Fruit fly (Drosophila melanogaster) whole organism, embryonic: ENCODE measurements around the gene CG14958.
A peak's percentile ranks its signal among the peaks of the same experiment; 100 is the strongest.

Source experiments
- ATbp ChIP-seq: fragments of 200-800 bp; sonication (Bioruptor generic); optimal IDR thresholded peaks from 2 replicates; lab custom pipeline; 2017; ENCODE audit warnings: missing biosample characterization, mild to moderate bottlenecking, missing genetic modification characterization, missing genetic modification reagents
- Asciz ChIP-seq: fragments of 200-800 bp; sonication (Bioruptor generic); optimal IDR thresholded peaks from 2 replicates; lab custom pipeline; 2017; ENCODE audit warnings: missing biosample characterization, mild to moderate bottlenecking, missing genetic modification characterization, missing genetic modification reagents
- Bteb2 ChIP-seq: fragments of 200-800 bp; sonication (Bioruptor generic); optimal IDR thresholded peaks from 2 replicates; lab custom pipeline; 2016; ENCODE audit warnings: missing biosample characterization, missing genetic modification characterization
- CG10431 ChIP-seq: fragments of 200-800 bp; sonication (Bioruptor generic); optimal IDR thresholded peaks from 3 replicates; lab custom pipeline; 2018; ENCODE audit warnings: missing biosample characterization, mild to moderate bottlenecking, missing genetic modification characterization
- CG11504 ChIP-seq: fragments of 200-800 bp; sonication (Bioruptor generic); optimal IDR thresholded peaks from 3 replicates; lab custom pipeline; 2019; ENCODE audit warnings: missing biosample characterization, mild to moderate bottlenecking, missing genetic modification characterization, moderate library complexity
- CG12219 ChIP-seq: fragments of 200-800 bp; sonication (Bioruptor generic); optimal IDR thresholded peaks from 3 replicates; lab custom pipeline; 2018; ENCODE audit warnings: missing biosample characterization, mild to moderate bottlenecking, missing genetic modification characterization
- CG16815 ChIP-seq: fragments of 200-800 bp; sonication (Bioruptor generic); optimal IDR thresholded peaks from 3 replicates; lab custom pipeline; 2017; ENCODE audit warnings: missing biosample characterization, mild to moderate bottlenecking, missing genetic modification characterization
- CG17359 ChIP-seq: fragments of 200-800 bp; sonication (Bioruptor generic); optimal IDR thresholded peaks from 3 replicates; lab custom pipeline; 2018; ENCODE audit warnings: missing biosample characterization, mild to moderate bottlenecking, missing genetic modification characterization, moderate library complexity
- CG18619 ChIP-seq: fragments of 200-800 bp; sonication (Bioruptor generic); optimal IDR thresholded peaks from 3 replicates; lab custom pipeline; 2017; ENCODE audit warnings: missing biosample characterization, mild to moderate bottlenecking, missing genetic modification characterization
- CG2199 ChIP-seq: fragments of 200-800 bp; sonication (Bioruptor generic); IDR thresholded peaks from 3 replicates; pipeline ENCODE4 v1.3.6; 2022; ENCODE audit warnings: missing biosample characterization, missing genetic modification characterization
- CG2889 ChIP-seq: fragments of 200-800 bp; sonication (Bioruptor generic); IDR thresholded peaks from 3 replicates; pipeline ENCODE4 v1.3.6; 2022; ENCODE audit warnings: missing biosample characterization, missing genetic modification characterization
- CG32532 ChIP-seq: fragments of 200-800 bp; sonication (Bioruptor generic); IDR thresholded peaks from 2 replicates; pipeline ENCODE4 v1.3.6; 2022; ENCODE audit warnings: missing biosample characterization, missing genetic modification characterization
- CG3838 ChIP-seq: fragments of 200-800 bp; sonication (Bioruptor generic); optimal IDR thresholded peaks from 3 replicates; lab custom pipeline; 2016; ENCODE audit warnings: missing biosample characterization, missing genetic modification characterization
- CG4360 ChIP-seq: fragments of 200-800 bp; sonication (Bioruptor generic); IDR thresholded peaks from 2 replicates; pipeline ENCODE4 v1.3.6; 2022; ENCODE audit warnings: missing biosample characterization, missing genetic modification characterization
- CG4404 ChIP-seq: fragments of 200-800 bp; sonication (Bioruptor generic); IDR thresholded peaks from 2 replicates; pipeline ENCODE4 v1.3.6; 2022; ENCODE audit warnings: missing biosample characterization, missing genetic modification characterization
- CG6689 ChIP-seq: fragments of 200-800 bp; sonication (Bioruptor generic); IDR thresholded peaks from 2 replicates; pipeline ENCODE4 v1.3.6; 2022; ENCODE audit warnings: missing biosample characterization, missing genetic modification characterization
- CG6813 ChIP-seq: fragments of 200-800 bp; sonication (Bioruptor generic); optimal IDR thresholded peaks from 2 replicates; lab custom pipeline; 2017; ENCODE audit warnings: missing biosample characterization, missing genetic modification characterization, mild to moderate bottlenecking, moderate library complexity, missing genetic modification reagents
- CG7987 ChIP-seq: fragments of 200-800 bp; sonication (Bioruptor generic); optimal IDR thresholded peaks from 2 replicates; lab custom pipeline; 2018; ENCODE audit warnings: missing biosample characterization, mild to moderate bottlenecking, missing genetic modification characterization, moderate library complexity
- CG8944 ChIP-seq: fragments of 200-800 bp; sonication (Bioruptor generic); optimal IDR thresholded peaks from 3 replicates; lab custom pipeline; 2016; ENCODE audit warnings: missing biosample characterization, missing genetic modification characterization
- CG9727 ChIP-seq: fragments of 200-800 bp; sonication (Bioruptor generic); optimal IDR thresholded peaks from 3 replicates; lab custom pipeline; 2017; ENCODE audit warnings: missing biosample characterization, mild to moderate bottlenecking, missing genetic modification characterization
- CG9817 ChIP-seq: fragments of 200-800 bp; sonication (Bioruptor generic); optimal IDR thresholded peaks from 2 replicates; lab custom pipeline; 2018; ENCODE audit warnings: missing biosample characterization, mild to moderate bottlenecking, missing genetic modification characterization, moderate library complexity
- Camta ChIP-seq: fragments of 200-800 bp; sonication (Bioruptor generic); optimal IDR thresholded peaks from 2 replicates; lab custom pipeline; 2016; ENCODE audit warnings: missing biosample characterization, missing genetic modification characterization
- CoRest ChIP-seq: fragments of 200-800 bp; sonication (Bioruptor generic); optimal IDR thresholded peaks from 3 replicates; lab custom pipeline; 2018; ENCODE audit warnings: missing biosample characterization, mild to moderate bottlenecking, missing genetic modification characterization, moderate library complexity
- Deaf1 ChIP-seq: fragments of 200-800 bp; optimal IDR thresholded peaks from 3 replicates; lab custom pipeline; 2019; ENCODE audit warnings: missing biosample characterization, mild to moderate bottlenecking, missing genetic modification characterization, moderate library complexity
- Dek ChIP-seq: fragments of 200-800 bp; sonication (Bioruptor generic); optimal IDR thresholded peaks from 3 replicates; lab custom pipeline; 2019; ENCODE audit warnings: missing biosample characterization, mild to moderate bottlenecking, missing genetic modification characterization, moderate library complexity
- Dp ChIP-seq: fragments of 200-800 bp; sonication (Bioruptor generic); optimal IDR thresholded peaks from 2 replicates; lab custom pipeline; 2018; ENCODE audit warnings: missing biosample characterization, mild to moderate bottlenecking, missing genetic modification characterization, moderate library complexity
- E2f1 ChIP-seq: fragments of 200-800 bp; sonication (Bioruptor generic); IDR thresholded peaks from 2 replicates; pipeline ENCODE4 v1.3.6; 2022; ENCODE audit warnings: missing biosample characterization, missing genetic modification characterization
- H15 ChIP-seq: fragments of 200-800 bp; sonication (Bioruptor generic); IDR thresholded peaks from 3 replicates; pipeline ENCODE4 v1.3.6; 2022; ENCODE audit warnings: missing biosample characterization, missing genetic modification characterization
- Hr78 ChIP-seq, 2 experiments: fragments of 200-800 bp in 1 of 2; fragments of >200 bp in 1 of 2; sonication (Bioruptor generic) in 1 of 2; optimal IDR thresholded peaks; 2 replicates each; lab custom pipeline; 2017 to 2019; ENCODE audit warnings: missing biosample characterization in 2 of 2, missing genetic modification characterization in 2 of 2, mild to moderate bottlenecking in 1 of 2, moderate library complexity in 1 of 2
- Mad ChIP-seq: fragments of 200-800 bp; sonication (Bioruptor generic); optimal IDR thresholded peaks from 2 replicates; lab custom pipeline; 2016; ENCODE audit warnings: missing biosample characterization, missing genetic modification characterization
- Mes4 ChIP-seq: fragments of 200-800 bp; sonication (Bioruptor generic); optimal IDR thresholded peaks from 2 replicates; lab custom pipeline; 2016; ENCODE audit warnings: missing biosample characterization, missing genetic modification characterization
- Scr ChIP-seq: fragments of 200-800 bp; sonication (Bioruptor generic); IDR thresholded peaks from 2 replicates; pipeline ENCODE4 v1.3.6; 2022; ENCODE audit warnings: missing biosample characterization, missing genetic modification characterization; ENCODE audit not compliant: partially characterized antibody
- Taf1 ChIP-seq: fragments of 200-800 bp; sonication (Bioruptor generic); IDR thresholded peaks from 2 replicates; pipeline ENCODE4 v1.3.6; 2022; ENCODE audit warnings: missing biosample characterization, missing genetic modification characterization
- ab ChIP-seq: fragments of 200-800 bp; sonication (Bioruptor generic); optimal IDR thresholded peaks from 2 replicates; lab custom pipeline; 2016; ENCODE audit warnings: missing biosample characterization, missing genetic modification characterization
- bsh ChIP-seq, 2 experiments: fragments of 200-800 bp; sonication (Bioruptor generic); optimal IDR thresholded peaks; 2 replicates each; lab custom pipeline; 2017 to 2018; ENCODE audit warnings: mild to moderate bottlenecking in 2 of 2, missing biosample characterization in 2 of 2, missing genetic modification characterization in 2 of 2, moderate library complexity in 1 of 2
- dysf ChIP-seq: fragments of 200-800 bp; sonication (Bioruptor generic); IDR thresholded peaks from 3 replicates; pipeline ENCODE4 v1.3.6; 2022; ENCODE audit warnings: missing biosample characterization, missing genetic modification characterization
- fru ChIP-seq: fragments of >200 bp; optimal IDR thresholded peaks from 2 replicates; lab custom pipeline; 2017
- gcm2 ChIP-seq: fragments of 200-800 bp; sonication (Bioruptor generic); optimal IDR thresholded peaks from 2 replicates; lab custom pipeline; 2016; ENCODE audit warnings: missing biosample characterization, missing genetic modification characterization
- lmd ChIP-seq: fragments of 200-800 bp; sonication (Bioruptor generic); IDR thresholded peaks from 2 replicates; pipeline ENCODE4 v1.3.6; 2022; ENCODE audit warnings: missing biosample characterization, missing genetic modification characterization
- nau ChIP-seq: fragments of 200-800 bp; sonication (Bioruptor generic); optimal IDR thresholded peaks from 3 replicates; lab custom pipeline; 2017; ENCODE audit warnings: missing biosample characterization, mild to moderate bottlenecking, missing genetic modification characterization, missing genetic modification reagents
- oc ChIP-seq: fragments of 200-800 bp; sonication (Bioruptor generic); optimal IDR thresholded peaks from 2 replicates; lab custom pipeline; 2018; ENCODE audit warnings: missing biosample characterization, mild to moderate bottlenecking, missing genetic modification characterization, moderate library complexity
- p53 ChIP-seq: fragments of 200-800 bp; sonication (Bioruptor generic); optimal IDR thresholded peaks from 2 replicates; lab custom pipeline; 2016; ENCODE audit warnings: missing biosample characterization, missing genetic modification characterization
- prd ChIP-seq, 3 experiments: fragments of >200 bp in 2 of 3; fragments of 200-800 bp in 1 of 3; sonication (Bioruptor generic) in 1 of 3; optimal IDR thresholded peaks in 2 of 3; IDR thresholded peaks in 1 of 3; 2 replicates in 2 of 3; 3 replicates in 1 of 3; pipeline versions ENCODE4 v1.3.6 to Lab custom; 2017 to 2022; ENCODE audit warnings: missing biosample characterization in 1 of 3, missing genetic modification characterization in 1 of 3
- ranshi ChIP-seq: fragments of 200-800 bp; sonication (Bioruptor generic); IDR thresholded peaks from 2 replicates; pipeline ENCODE4 v1.3.6; 2022; ENCODE audit warnings: missing biosample characterization, missing genetic modification characterization
- sd ChIP-seq: fragments of 200-800 bp; sonication (Bioruptor generic); optimal IDR thresholded peaks from 3 replicates; lab custom pipeline; 2018; ENCODE audit warnings: missing biosample characterization, mild to moderate bottlenecking, missing genetic modification characterization, moderate library complexity
- sens ChIP-seq: fragments of 200-800 bp; sonication (Bioruptor generic); peaks from one replicate; lab custom pipeline; 2016; ENCODE audit warnings: missing biosample characterization, missing genetic modification characterization
- shn ChIP-seq: fragments of 200-800 bp; sonication (Bioruptor generic); optimal IDR thresholded peaks from 3 replicates; lab custom pipeline; 2016; ENCODE audit warnings: missing biosample characterization, missing genetic modification characterization
- sima ChIP-seq: fragments of 200-800 bp; sonication (Bioruptor generic); optimal IDR thresholded peaks from 2 replicates; lab custom pipeline; 2016; ENCODE audit warnings: missing biosample characterization, missing genetic modification characterization
- tna ChIP-seq: fragments of 200-800 bp; sonication (Bioruptor generic); IDR thresholded peaks from 2 replicates; pipeline ENCODE4 v1.3.6; 2022; ENCODE audit warnings: missing biosample characterization, missing genetic modification characterization; ENCODE audit not compliant: partially characterized antibody
- ttk ChIP-seq: fragments of 200-800 bp; sonication (Bioruptor generic); IDR thresholded peaks from 2 replicates; pipeline ENCODE4 v2.1.2; 2022; ENCODE audit warnings: missing biosample characterization, missing genetic modification characterization
- vnd ChIP-seq: fragments of 200-800 bp; sonication (Bioruptor generic); IDR thresholded peaks from 3 replicates; pipeline ENCODE4 v1.3.6; 2022; ENCODE audit warnings: missing biosample characterization, missing genetic modification characterization; ENCODE audit not compliant: partially characterized antibody

CG14958 gene

DNA sequence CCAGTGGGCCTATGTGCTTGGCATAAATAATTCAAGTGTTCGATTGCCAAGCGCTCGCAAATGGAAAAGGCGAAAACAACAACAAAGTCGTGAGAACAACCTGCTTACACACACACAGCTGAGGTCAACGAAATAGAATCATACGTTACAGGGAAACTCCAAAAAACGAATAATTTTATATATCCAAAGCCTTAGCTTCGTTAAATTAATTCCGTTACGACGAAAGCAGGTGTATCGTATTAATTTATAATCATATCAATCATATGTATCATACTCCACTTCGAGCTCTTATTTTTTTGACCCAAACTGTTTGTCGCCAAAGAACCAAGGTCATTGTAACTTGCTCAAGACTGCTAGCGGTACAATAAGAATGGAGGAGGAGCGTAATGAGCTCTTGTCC, 10.3 kb upstream of the CG14958 start (continued):
- TF ChIP-seq prd (optimal IDR thresholded peaks at IDR 0.05; lab: Kevin White, UChicago), result no peak
- TF ChIP-seq prd (GFP tag; IDR thresholded peaks at IDR 0.05; lab: Robert Waterston, UW), result peak; percentile 94
- TF ChIP-seq Taf1, result peak; percentile 82
- peak; percentile 89 for TF ChIP-seq H15 (GFP tag; lab: Robert Waterston, UW)
- TF ChIP-seq vnd (GFP tag; lab: Robert Waterston, UW), result no peak
- TF ChIP-seq Mes4 (GFP tag; lab: Kevin White, UChicago), result peak; percentile 60
- peak; percentile 79 for TF ChIP-seq CG6813
- TF ChIP-seq Dp (GFP tag; lab: Kevin White, UChicago), result no peak
- no peak for TF ChIP-seq CoRest (tag; lab: Kevin White, UChicago)
- TF ChIP-seq oc (tag; lab: Kevin White, UChicago), result no peak
- no peak for TF ChIP-seq tna (GFP tag; lab: Robert Waterston, UW)
- no peak for TF ChIP-seq CG17359
- TF ChIP-seq Deaf1 (tag; lab: Kevin White, UChicago), result no peak
- peak; percentile 80 for TF ChIP-seq ATbp
- peak; percentile 22 for TF ChIP-seq CG8944 (GFP tag; lab: Kevin White, UChicago)
- TF ChIP-seq Camta (GFP tag; lab: Kevin White, UChicago), result peak; percentile 82
- no peak for TF ChIP-seq Asciz (GFP tag; lab: Kevin White, UChicago)
- peak; percentile 81 for TF ChIP-seq Bteb2
- TF ChIP-seq CG3838 (GFP tag; lab: Kevin White, UChicago), result peak; percentile 4
- no peak for TF ChIP-seq sd
- peak; percentile 48; the same call in 1 of the 3 replicates for TF ChIP-seq CG2889 (GFP tag; lab: Robert Waterston, UW)
- TF ChIP-seq lmd, result peak; percentile 90
- peak; percentile 93 for TF ChIP-seq dysf (GFP tag; lab: Robert Waterston, UW)
- TF ChIP-seq CG18619, result peak; percentile 82
- TF ChIP-seq CG4360, result peak; percentile 74
- peak; percentile 46 for TF ChIP-seq ab (GFP tag; lab: Kevin White, UChicago)
- peak; percentile 74 for TF ChIP-seq CG4404 (GFP tag; lab: Robert Waterston, UW)
- peak; percentile 43 for TF ChIP-seq shn
- TF ChIP-seq p53 (GFP tag; lab: Kevin White, UChicago), result no peak
- TF ChIP-seq nau (GFP tag; lab: Kevin White, UChicago), result no peak
- TF ChIP-seq CG10431 (GFP tag; lab: Kevin White, UChicago), result peak; percentile 11
- TF ChIP-seq CG7987, result peak; percentile 78
- peak; percentile 89 for TF ChIP-seq CG32532 (GFP tag; lab: Robert Waterston, UW)
- TF ChIP-seq CG9817 (tag; lab: Kevin White, UChicago), result peak; percentile 76
- peak; percentile 57 for TF ChIP-seq CG16815 (GFP tag; lab: Kevin White, UChicago)
- TF ChIP-seq Mad, result peak; percentile 65
- peak; percentile 80 for TF ChIP-seq Dek (tag; lab: Kevin White, UChicago)
- TF ChIP-seq fru (lab: Kevin White, UChicago), result no peak
- TF ChIP-seq CG11504 (tag; lab: Kevin White, UChicago), result no peak
- TF ChIP-seq CG6689, result peak; percentile 91
- peak; percentile 91 for TF ChIP-seq E2f1 (GFP tag; lab: Robert Waterston, UW)
- peak; percentile 75 for TF ChIP-seq ttk (GFP tag; lab: Robert Waterston, UW)
- TF ChIP-seq sens (GFP tag; lab: Kevin White, UChicago), result peak; percentile 97
- TF ChIP-seq CG12219 (GFP tag; lab: Kevin White, UChicago), result peak; percentile 86
- no peak for TF ChIP-seq Hr78 (GFP tag; optimal IDR thresholded peaks at IDR 0.05; lab: Kevin White, UChicago)
- peak; percentile 83 for TF ChIP-seq gcm2 (GFP tag; lab: Kevin White, UChicago)
- TF ChIP-seq CG2199, result peak; percentile 77; the same call in 1 of the 3 replicates
- peak; percentile 71 to 90 for TF ChIP-seq bsh (GFP tag; optimal IDR thresholded peaks at IDR 0.05; lab: Kevin White, UChicago)
- no peak for TF ChIP-seq sima (GFP tag; lab: Kevin White, UChicago)
- TF ChIP-seq CG9727, result peak; percentile 80
- peak; percentile 91 for TF ChIP-seq ranshi (GFP tag; lab: Robert Waterston, UW)
- TF ChIP-seq Scr (GFP tag; lab: Robert Waterston, UW), result no peak
